Fruit fly (Drosophila melanogaster): Measurements from ENCODE around the gene Cyp4d2.

Cyp4d2 gene

DNA sequence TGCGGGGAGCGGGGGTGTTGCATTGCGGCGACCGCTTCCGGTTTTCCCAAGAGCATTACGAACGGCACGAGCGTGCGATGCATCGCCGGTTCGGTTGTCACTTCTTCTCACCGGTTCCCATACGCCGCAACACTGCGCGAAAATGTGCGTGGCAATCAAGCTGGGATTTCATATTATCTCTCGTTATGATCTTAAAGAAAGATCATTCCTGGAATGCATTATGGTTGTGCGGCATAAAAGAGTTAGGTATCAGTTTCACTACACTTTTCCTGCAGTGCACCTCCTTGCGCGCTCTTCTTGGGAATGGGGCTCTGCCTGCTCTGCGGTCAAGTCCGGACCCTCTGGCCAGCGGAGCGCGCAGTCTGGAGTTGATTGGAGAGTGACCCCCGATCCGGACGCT is 9.7 kb upstream of the Cyp4d2 start (continued):
- peak; percentile 35; the same call in 1 of the 2 replicates for TF ChIP-seq ttk (GFP tag; IDR thresholded peaks at IDR 0.05)
- no peak for TF ChIP-seq Bteb2 (GFP tag; optimal IDR thresholded peaks at IDR 0.05)
- no peak for TF ChIP-seq sob (GFP tag; IDR thresholded peaks at IDR 0.05)
- peak; percentile 29 for TF ChIP-seq CG7556 (GFP tag; optimal IDR thresholded peaks at IDR 0.05)
- peak; percentile 5 for TF ChIP-seq lilli (GFP tag; optimal IDR thresholded peaks at IDR 0.05)
- TF ChIP-seq CG16779 (GFP tag; IDR thresholded peaks at IDR 0.05) = no peak
- peak; percentile 32 for TF ChIP-seq CG12071 (GFP tag; optimal IDR thresholded peaks at IDR 0.05)
- peak; percentile 59; the same call in 3 of the 4 replicates for TF ChIP-seq Gug (GFP tag; IDR thresholded peaks at IDR 0.05)
- TF ChIP-seq CG1602 (GFP tag; optimal IDR thresholded peaks at IDR 0.05) = peak; percentile 19
- peak; percentile 83 for TF ChIP-seq HLH3B (GFP tag; IDR thresholded peaks at IDR 0.05)
- no peak for TF ChIP-seq Doc3 (GFP tag; IDR thresholded peaks at IDR 0.05; ENCODE audit: partially characterized antibody)
- peak; percentile 50 for TF ChIP-seq CG8944 (GFP tag; optimal IDR thresholded peaks at IDR 0.05)
- TF ChIP-seq pan (optimal IDR thresholded peaks at IDR 0.05) = no peak
- TF ChIP-seq pan (GFP tag; optimal IDR thresholded peaks at IDR 0.05 in 1 of 2, IDR thresholded peaks at IDR 0.05 in 1 of 2) = peak in 1 of 2 experiments; percentile 47
- no peak for TF ChIP-seq CG3838 (GFP tag; optimal IDR thresholded peaks at IDR 0.05)
- TF ChIP-seq CG14667 (GFP tag; IDR thresholded peaks at IDR 0.05) = peak; percentile 29; the same call in 1 of the 2 replicates
- TF ChIP-seq NC2β (GFP tag; optimal IDR thresholded peaks at IDR 0.05) = peak; percentile 35
- no peak for TF ChIP-seq CG6854 (GFP tag; optimal IDR thresholded peaks at IDR 0.05)
- TF ChIP-seq Oli (tag; optimal IDR thresholded peaks at IDR 0.05) = peak; percentile 46
- no peak for TF ChIP-seq CG42726 (GFP tag; IDR thresholded peaks at IDR 0.05; ENCODE audit: partially characterized antibody)
- no peak for TF ChIP-seq z (GFP tag; IDR thresholded peaks at IDR 0.05)
- 0 out of 2 replicates have a peak, but pooled peaks have one; percentile 5 for TF ChIP-seq CG32532 (GFP tag; IDR thresholded peaks at IDR 0.05)
- TF ChIP-seq slou (GFP tag; optimal IDR thresholded peaks at IDR 0.05) = no peak
- TF ChIP-seq prd (optimal IDR thresholded peaks at IDR 0.05) = no peak
- TF ChIP-seq prd (GFP tag; IDR thresholded peaks at IDR 0.05) = peak; percentile 78; the same call in 2 of the 3 replicates
- peak; percentile 53 for TF ChIP-seq slbo (GFP tag; IDR thresholded peaks at IDR 0.05)
- peak; percentile 38 for TF ChIP-seq CG13424 (tag; optimal IDR thresholded peaks at IDR 0.05)
- TF ChIP-seq fd96Cb (tag; optimal IDR thresholded peaks at IDR 0.05) = peak; percentile 51
- no peak for TF ChIP-seq ftz-f1 (GFP tag; optimal IDR thresholded peaks at IDR 0.05)
- TF ChIP-seq B-H1 (GFP tag; IDR thresholded peaks at IDR 0.05) = peak; percentile 37; the same call in 2 of the 3 replicates
- no peak for TF ChIP-seq mam (GFP tag; optimal IDR thresholded peaks at IDR 0.05)
- no peak for TF ChIP-seq Mrtf (GFP tag; IDR thresholded peaks at IDR 0.05)
- TF ChIP-seq Awh (GFP tag; IDR thresholded peaks at IDR 0.05) = peak; percentile 69
- peak; percentile 51 for TF ChIP-seq ewg (GFP tag; optimal IDR thresholded peaks at IDR 0.05)
- TF ChIP-seq phol (tag; optimal IDR thresholded peaks at IDR 0.05) = peak; percentile 51
- TF ChIP-seq CG10147 (GFP tag; optimal IDR thresholded peaks at IDR 0.05) = no peak
- TF ChIP-seq Drgx (GFP tag; IDR thresholded peaks at IDR 0.05) = peak; percentile 81
- peak; percentile 53 for TF ChIP-seq Xbp1 (GFP tag; optimal IDR thresholded peaks at IDR 0.05)
- peak; percentile 65; the same call in 2 of the 3 replicates for TF ChIP-seq Optix (GFP tag; IDR thresholded peaks at IDR 0.05)
- TF ChIP-seq CG14441 (GFP tag; IDR thresholded peaks at IDR 0.05) = 0 out of 2 replicates have a peak, but pooled peaks have one; percentile 14
- peak; percentile 13 for TF ChIP-seq CG3407 (GFP tag; optimal IDR thresholded peaks at IDR 0.05)
- TF ChIP-seq tin (GFP tag; optimal IDR thresholded peaks at IDR 0.05) = peak; percentile 28
- peak; percentile 60 for TF ChIP-seq gem (tag; optimal IDR thresholded peaks at IDR 0.05)
- no peak for TF ChIP-seq gce (GFP tag; IDR thresholded peaks at IDR 0.05)
- TF ChIP-seq unpg (GFP tag; optimal IDR thresholded peaks at IDR 0.05) = peak; percentile 40
- no peak for TF ChIP-seq amos (GFP tag; IDR thresholded peaks at IDR 0.05; ENCODE audit: partially characterized antibody)
- no peak for TF ChIP-seq CG8290 (GFP tag; optimal IDR thresholded peaks at IDR 0.05)
- peak in 1 of 2 experiments; percentile 46 for TF ChIP-seq CG8290 (tag; optimal IDR thresholded peaks at IDR 0.05)
- TF ChIP-seq CG10274 (GFP tag; optimal IDR thresholded peaks at IDR 0.05) = no peak
- TF ChIP-seq lab (GFP tag; optimal IDR thresholded peaks at IDR 0.05) = peak; percentile 28
- peak; percentile 52 for TF ChIP-seq CG12391 (tag; optimal IDR thresholded peaks at IDR 0.05)
- peak; percentile 18 for TF ChIP-seq gsb-n (tag; optimal IDR thresholded peaks at IDR 0.05)

Measured in whole organism, embryonic.